Fruit fly (Drosophila melanogaster) whole organism, prepupa: Measurements from ENCODE around the gene Mst84B.

Experiments used
- Blimp-1 ChIP-seq: fragments of 200-800 bp; sonication (Bioruptor generic); optimal IDR thresholded peaks from 3 replicates; lab custom pipeline; 2017; ENCODE audit warnings: missing biosample characterization, missing genetic modification characterization, mild to moderate bottlenecking, moderate library complexity, missing genetic modification reagents
- CG11294 ChIP-seq: fragments of 200-800 bp; sonication (Bioruptor generic); IDR thresholded peaks from 2 replicates; pipeline ENCODE4 v1.3.6; 2022; ENCODE audit warnings: missing biosample characterization, missing genetic modification characterization
- CG11762 ChIP-seq: fragments of 200-800 bp; sonication (Bioruptor generic); optimal IDR thresholded peaks from 3 replicates; lab custom pipeline; 2016; ENCODE audit warnings: missing biosample characterization, missing genetic modification characterization; ENCODE audit not compliant: insufficient read depth
- CG15336 ChIP-seq: fragments of 200-800 bp; sonication (Bioruptor generic); IDR thresholded peaks from 2 replicates; pipeline ENCODE4 v1.3.6; 2022; ENCODE audit warnings: missing biosample characterization, missing genetic modification characterization
- CG1621 ChIP-seq: fragments of 200-800 bp; sonication (Bioruptor generic); optimal IDR thresholded peaks from 3 replicates; lab custom pipeline; 2018; ENCODE audit warnings: missing biosample characterization, mild to moderate bottlenecking, missing genetic modification characterization
- CG3032 ChIP-seq: fragments of 200-800 bp; optimal IDR thresholded peaks from 2 replicates; lab custom pipeline; 2019; ENCODE audit warnings: missing biosample characterization, mild to moderate bottlenecking, missing genetic modification characterization, moderate library complexity
- CG31627 ChIP-seq: fragments of 200-800 bp; sonication (Bioruptor generic); optimal IDR thresholded peaks from 3 replicates; lab custom pipeline; 2016; ENCODE audit warnings: missing biosample characterization, missing genetic modification characterization
- CG34406 ChIP-seq: fragments of 200-800 bp; sonication (Bioruptor generic); optimal IDR thresholded peaks from 3 replicates; lab custom pipeline; 2016; ENCODE audit warnings: missing biosample characterization, missing genetic modification characterization
- CG3919 ChIP-seq: fragments of 200-800 bp; sonication (Bioruptor generic); optimal IDR thresholded peaks from 3 replicates; lab custom pipeline; 2016; ENCODE audit warnings: missing biosample characterization, missing genetic modification characterization
- CG6163 ChIP-seq: fragments of 200-800 bp; sonication (Bioruptor generic); IDR thresholded peaks from 3 replicates; pipeline ENCODE4 v1.3.6; 2022; ENCODE audit warnings: missing biosample characterization, missing genetic modification characterization
- CG6276 ChIP-seq: fragments of 200-800 bp; sonication (Bioruptor generic); optimal IDR thresholded peaks from 2 replicates; lab custom pipeline; 2017; ENCODE audit warnings: missing biosample characterization, mild to moderate bottlenecking, missing genetic modification characterization
- CG6792 ChIP-seq: fragments of 200-800 bp; sonication (Bioruptor generic); optimal IDR thresholded peaks from 3 replicates; lab custom pipeline; 2016; ENCODE audit warnings: missing biosample characterization, missing genetic modification characterization
- CG6808 ChIP-seq: fragments of 200-800 bp; sonication (Bioruptor generic); optimal IDR thresholded peaks from 3 replicates; lab custom pipeline; 2017; ENCODE audit warnings: missing biosample characterization, missing genetic modification characterization, mild to moderate bottlenecking, moderate library complexity, missing genetic modification reagents
- CG7368 ChIP-seq: fragments of 200-800 bp; sonication (Bioruptor generic); optimal IDR thresholded peaks from 3 replicates; lab custom pipeline; 2016; ENCODE audit warnings: missing biosample characterization, missing genetic modification characterization
- CG8119 ChIP-seq: fragments of 200-800 bp; sonication (Bioruptor generic); IDR thresholded peaks from 3 replicates; pipeline ENCODE4 v1.3.6; 2022; ENCODE audit warnings: missing biosample characterization, missing genetic modification characterization
- CG8632 ChIP-seq: fragments of 200-800 bp; sonication (Bioruptor generic); optimal IDR thresholded peaks from 3 replicates; lab custom pipeline; 2016; ENCODE audit warnings: missing biosample characterization, missing genetic modification characterization
- CG9139 ChIP-seq: fragments of 200-800 bp; sonication (Bioruptor generic); optimal IDR thresholded peaks from 3 replicates; lab custom pipeline; 2017; ENCODE audit warnings: missing biosample characterization, mild to moderate bottlenecking, missing genetic modification characterization
- Eip75B ChIP-seq: fragments of 200-800 bp; sonication (Bioruptor generic); optimal IDR thresholded peaks from 3 replicates; lab custom pipeline; 2016; ENCODE audit warnings: missing biosample characterization, missing genetic modification characterization
- Eip78C ChIP-seq: fragments of 200-800 bp; sonication (Bioruptor generic); peaks from one replicate; lab custom pipeline; 2016; ENCODE audit warnings: missing biosample characterization, missing genetic modification characterization
- Eip93F ChIP-seq: fragments of 200-800 bp; sonication (Bioruptor generic); optimal IDR thresholded peaks from 2 replicates; lab custom pipeline; 2016; ENCODE audit warnings: missing biosample characterization, mild to moderate bottlenecking, missing genetic modification characterization
- Ets21C ChIP-seq: fragments of 200-800 bp; sonication (Bioruptor generic); optimal IDR thresholded peaks from 3 replicates; lab custom pipeline; 2016; ENCODE audit warnings: missing biosample characterization, missing genetic modification characterization
- Ets96B ChIP-seq: fragments of 200-800 bp; optimal IDR thresholded peaks from 2 replicates; lab custom pipeline; 2019; ENCODE audit warnings: missing biosample characterization, mild to moderate bottlenecking, missing genetic modification characterization, moderate library complexity
- Hr39 ChIP-seq: fragments of 200-800 bp; sonication (Bioruptor generic); optimal IDR thresholded peaks from 2 replicates; lab custom pipeline; 2016; ENCODE audit warnings: missing biosample characterization, missing genetic modification characterization
- Hr4 ChIP-seq: fragments of 200-800 bp; sonication (Bioruptor generic); optimal IDR thresholded peaks from 3 replicates; lab custom pipeline; 2016; ENCODE audit warnings: missing biosample characterization, missing genetic modification characterization
- Met ChIP-seq: fragments of 200-800 bp; sonication (Bioruptor generic); optimal IDR thresholded peaks from 3 replicates; lab custom pipeline; 2016; ENCODE audit warnings: missing biosample characterization, missing genetic modification characterization
- OdsH ChIP-seq: fragments of 200-800 bp; sonication (Bioruptor generic); optimal IDR thresholded peaks from 3 replicates; lab custom pipeline; 2016; ENCODE audit warnings: missing biosample characterization, missing genetic modification characterization
- Smox ChIP-seq: fragments of 200-800 bp; sonication (Bioruptor generic); optimal IDR thresholded peaks from 3 replicates; lab custom pipeline; 2016; ENCODE audit warnings: missing biosample characterization, missing genetic modification characterization
- Sox102F ChIP-seq: fragments of 200-800 bp; sonication (Bioruptor generic); optimal IDR thresholded peaks from 2 replicates; lab custom pipeline; 2016; ENCODE audit warnings: missing biosample characterization, mild to moderate bottlenecking, missing genetic modification characterization
- Sox14 ChIP-seq: fragments of 200-800 bp; sonication (Bioruptor generic); optimal IDR thresholded peaks from 3 replicates; lab custom pipeline; 2016; ENCODE audit warnings: missing biosample characterization, missing genetic modification characterization
- achi ChIP-seq: fragments of 200-800 bp; sonication (Bioruptor generic); optimal IDR thresholded peaks from 3 replicates; lab custom pipeline; 2016; ENCODE audit warnings: missing biosample characterization, missing genetic modification characterization
- cyc ChIP-seq: fragments of 200-800 bp; sonication (Bioruptor generic); optimal IDR thresholded peaks from 3 replicates; lab custom pipeline; 2016; ENCODE audit warnings: missing biosample characterization, missing genetic modification characterization
- dac ChIP-seq: fragments of 200-800 bp; sonication (Bioruptor generic); optimal IDR thresholded peaks from 2 replicates; lab custom pipeline; 2017; ENCODE audit warnings: missing biosample characterization, mild to moderate bottlenecking, missing genetic modification characterization
- dsx ChIP-seq: fragments of 200-800 bp; optimal IDR thresholded peaks from 3 replicates; lab custom pipeline; 2019; ENCODE audit warnings: missing biosample characterization, mild to moderate bottlenecking, missing genetic modification characterization, moderate library complexity; ENCODE audit not compliant: poor library complexity, severe bottlenecking
- esn ChIP-seq: fragments of 200-800 bp; sonication (Bioruptor generic); optimal IDR thresholded peaks from 2 replicates; lab custom pipeline; 2016; ENCODE audit warnings: missing biosample characterization, mild to moderate bottlenecking, missing genetic modification characterization, moderate library complexity
- fd59A ChIP-seq: fragments of 200-800 bp; sonication (Bioruptor generic); optimal IDR thresholded peaks from 2 replicates; lab custom pipeline; 2017; ENCODE audit warnings: missing biosample characterization, mild to moderate bottlenecking, missing genetic modification characterization, missing genetic modification reagents
- fd85E ChIP-seq: fragments of 200-800 bp; sonication (Bioruptor generic); optimal IDR thresholded peaks from 3 replicates; lab custom pipeline; 2016; ENCODE audit warnings: missing biosample characterization, missing genetic modification characterization
- fkh ChIP-seq: fragments of 200-800 bp; sonication (Bioruptor generic); optimal IDR thresholded peaks from 3 replicates; lab custom pipeline; 2017; ENCODE audit warnings: missing biosample characterization, mild to moderate bottlenecking, missing genetic modification characterization, moderate library complexity
- lz ChIP-seq: fragments of 200-800 bp; sonication (Bioruptor generic); optimal IDR thresholded peaks from 3 replicates; lab custom pipeline; 2016; ENCODE audit warnings: missing biosample characterization, missing genetic modification characterization
- salr ChIP-seq, 2 experiments: fragments of 200-800 bp; sonication (Bioruptor generic); optimal IDR thresholded peaks; 3 replicates each; lab custom pipeline; 2016 to 2018; ENCODE audit warnings: missing biosample characterization in 2 of 2, missing genetic modification characterization in 2 of 2, mild to moderate bottlenecking in 1 of 2
- ss ChIP-seq, 2 experiments: fragments of 200-800 bp; sonication (Bioruptor generic); optimal IDR thresholded peaks; 2 replicates in 1 of 2; 3 replicates in 1 of 2; lab custom pipeline; 2017 to 2018; ENCODE audit warnings: mild to moderate bottlenecking in 2 of 2, missing biosample characterization in 2 of 2, missing genetic modification characterization in 2 of 2, moderate library complexity in 1 of 2
- svp ChIP-seq: fragments of 200-800 bp; sonication (Bioruptor generic); peaks from one replicate; lab custom pipeline; 2016; ENCODE audit warnings: missing biosample characterization, missing genetic modification characterization
- topi ChIP-seq: fragments of 200-800 bp; sonication (Bioruptor generic); optimal IDR thresholded peaks from 3 replicates; lab custom pipeline; 2016; ENCODE audit warnings: missing biosample characterization, missing genetic modification characterization

Mst84B gene

DNA sequence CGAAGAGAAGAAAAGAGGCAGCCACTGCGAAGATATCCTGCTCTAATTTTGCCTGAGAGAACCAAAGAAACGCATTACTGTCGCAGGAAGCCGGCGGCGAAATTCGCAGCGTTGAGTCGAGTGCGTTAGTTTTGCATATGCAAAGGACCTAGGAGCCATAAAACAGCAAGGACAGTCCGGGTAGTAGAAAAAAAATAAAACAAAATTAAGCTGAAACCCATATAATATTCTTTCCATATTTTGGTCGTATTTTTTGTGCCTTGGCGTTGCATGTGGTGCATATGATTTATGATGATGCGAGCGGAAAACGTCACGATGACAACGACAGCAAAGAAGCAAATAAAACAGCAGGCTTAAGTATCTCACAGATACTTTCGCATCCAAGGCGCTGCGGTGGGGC, 28.3 kb upstream of the Mst84B start:
- no peak for TF ChIP-seq dac (GFP tag; lab: Kevin White, UChicago)
- no peak for TF ChIP-seq fkh (GFP tag; lab: Kevin White, UChicago)
- no peak for TF ChIP-seq cyc (GFP tag; lab: Kevin White, UChicago)
- no peak for TF ChIP-seq CG6163 (GFP tag; lab: Robert Waterston, UW)
- no peak for TF ChIP-seq Hr39 (GFP tag; lab: Kevin White, UChicago)
- TF ChIP-seq Smox = no peak
- no peak for TF ChIP-seq CG9139 (GFP tag; lab: Kevin White, UChicago)

DNA sequence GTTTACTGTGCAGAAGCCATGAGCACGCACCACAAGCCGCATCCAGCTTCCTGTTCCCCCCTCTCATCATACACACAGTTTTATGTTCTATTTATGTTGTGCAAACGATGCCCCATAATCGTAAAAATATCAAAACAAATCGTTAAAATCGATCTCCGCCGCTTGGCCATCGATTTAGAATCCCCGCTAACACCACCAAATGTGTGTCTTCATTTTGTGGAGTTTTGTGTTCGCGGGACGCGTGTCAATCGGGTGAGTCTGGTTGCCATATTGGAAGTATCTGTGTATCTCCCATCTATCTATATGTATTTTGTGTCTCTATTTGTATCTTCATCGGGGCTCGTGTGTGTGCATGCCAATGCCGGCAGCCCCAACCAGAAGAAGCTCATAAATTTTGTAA, 27.5 kb upstream of the Mst84B start:
- TF ChIP-seq CG9139 (GFP tag; lab: Kevin White, UChicago) = no peak
- TF ChIP-seq Sox14 = no peak
- no peak for TF ChIP-seq Ets96B
- no peak for TF ChIP-seq salr (GFP tag; optimal IDR thresholded peaks at IDR 0.05; lab: Kevin White, UChicago)

DNA sequence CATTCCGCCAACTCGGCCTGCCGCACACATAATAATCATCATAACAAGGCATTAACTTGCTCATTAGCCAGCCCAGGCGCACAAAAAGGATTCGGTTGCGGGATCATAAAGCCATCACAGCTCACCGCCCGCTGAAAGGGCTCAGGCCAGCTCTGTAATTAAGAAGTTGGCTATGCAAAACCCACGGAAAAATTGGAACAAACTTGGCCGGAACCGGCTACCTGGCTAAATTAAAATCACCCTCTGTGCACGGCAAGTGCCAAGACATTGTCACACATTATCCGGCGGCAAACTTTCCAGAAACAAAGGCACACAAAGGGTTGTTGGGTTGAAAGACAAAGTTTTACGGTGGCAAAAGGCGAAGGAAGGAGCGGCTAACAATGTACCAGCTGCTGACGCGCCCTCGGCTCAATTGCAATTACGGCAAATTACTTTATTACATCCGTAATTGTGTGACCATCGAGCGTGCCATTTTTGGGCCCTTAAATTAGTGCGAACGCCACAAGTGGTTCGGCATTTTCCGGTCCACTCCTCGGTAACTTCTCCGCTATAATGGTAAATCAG, 26.2 kb upstream of the Mst84B start:
- no peak for TF ChIP-seq fd85E (GFP tag; lab: Kevin White, UChicago)
- TF ChIP-seq Met (GFP tag; lab: Kevin White, UChicago) = no peak
- TF ChIP-seq CG3032 = no peak
- TF ChIP-seq CG6163 (GFP tag; lab: Robert Waterston, UW) = no peak
- TF ChIP-seq ss (GFP tag; optimal IDR thresholded peaks at IDR 0.05; lab: Kevin White, UChicago) = no peak
- TF ChIP-seq Ets21C (GFP tag; lab: Kevin White, UChicago) = no peak
- TF ChIP-seq Blimp-1 (GFP tag; lab: Kevin White, UChicago) = no peak
- no peak for TF ChIP-seq Eip75B (GFP tag; lab: Kevin White, UChicago)
- TF ChIP-seq Smox = no peak
- TF ChIP-seq Ets96B = no peak
- TF ChIP-seq CG34406 (GFP tag; lab: Kevin White, UChicago) = no peak
- no peak for TF ChIP-seq CG15336 (GFP tag; lab: Robert Waterston, UW)
- no peak for TF ChIP-seq CG11294
- TF ChIP-seq fkh (GFP tag; lab: Kevin White, UChicago) = no peak
- TF ChIP-seq CG8119 (GFP tag; lab: Robert Waterston, UW) = no peak
- no peak for TF ChIP-seq dsx (GFP tag; lab: Kevin White, UChicago)
- no peak for TF ChIP-seq CG11762 (GFP tag; lab: Kevin White, UChicago)
- no peak for TF ChIP-seq fd59A (GFP tag; lab: Kevin White, UChicago)
- no peak for TF ChIP-seq topi

DNA sequence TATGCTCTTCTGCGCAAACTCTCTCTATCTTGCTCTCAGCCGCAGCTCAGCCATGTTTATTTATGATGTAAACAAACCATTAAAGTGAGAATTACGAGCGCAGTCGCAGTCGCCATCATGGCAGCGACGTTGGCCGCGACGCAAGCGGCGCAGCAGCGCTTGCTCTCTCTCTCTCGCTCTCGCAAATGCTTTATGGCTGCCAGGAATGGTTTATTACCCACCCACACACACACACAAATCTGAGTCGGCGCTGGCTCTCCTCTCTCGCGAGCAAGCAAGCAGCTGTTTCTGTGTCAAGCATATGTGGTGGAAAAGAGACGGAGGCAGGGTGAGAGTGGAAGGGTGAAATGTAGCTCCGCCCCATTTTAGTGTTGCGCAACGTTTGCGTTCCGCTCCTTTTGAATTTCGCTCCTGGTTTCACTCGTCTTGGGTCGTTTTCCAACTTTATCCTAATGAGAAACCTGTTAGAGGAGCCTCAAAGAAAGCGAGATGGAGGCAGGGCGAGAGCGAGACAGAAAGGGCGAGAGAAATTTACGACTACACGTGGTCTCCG, 24.6 kb upstream of the Mst84B start:
- TF ChIP-seq lz (GFP tag; lab: Kevin White, UChicago) = peak; percentile 16
- TF ChIP-seq dac (GFP tag; lab: Kevin White, UChicago) = no peak
- peak; percentile 51 for TF ChIP-seq Eip75B (GFP tag; lab: Kevin White, UChicago)
- TF ChIP-seq CG8632 (GFP tag; lab: Kevin White, UChicago) = no peak
- peak; percentile 88 for TF ChIP-seq fkh (GFP tag; lab: Kevin White, UChicago)
- TF ChIP-seq ss (GFP tag; optimal IDR thresholded peaks at IDR 0.05; lab: Kevin White, UChicago) = peak; percentile 7 to 19
- peak in 1 of 2 experiments; percentile 21 for TF ChIP-seq salr (GFP tag; optimal IDR thresholded peaks at IDR 0.05; lab: Kevin White, UChicago)
- TF ChIP-seq CG6808 (GFP tag; lab: Kevin White, UChicago) = peak; percentile 4
- TF ChIP-seq dsx (GFP tag; lab: Kevin White, UChicago) = no peak
- peak; percentile 30 for TF ChIP-seq CG31627 (GFP tag; lab: Kevin White, UChicago)
- peak; percentile 48 for TF ChIP-seq esn (GFP tag; lab: Kevin White, UChicago)
- TF ChIP-seq fd85E (GFP tag; lab: Kevin White, UChicago) = no peak
- peak; percentile 25 for TF ChIP-seq achi (GFP tag; lab: Kevin White, UChicago)
- TF ChIP-seq CG3919 (GFP tag; lab: Kevin White, UChicago) = peak; percentile 57
- peak; percentile 76 for TF ChIP-seq svp (GFP tag; lab: Kevin White, UChicago)
- peak; percentile 24 for TF ChIP-seq Blimp-1 (GFP tag; lab: Kevin White, UChicago)
- TF ChIP-seq Eip93F = no peak
- no peak for TF ChIP-seq CG9139 (GFP tag; lab: Kevin White, UChicago)
- TF ChIP-seq OdsH (GFP tag; lab: Kevin White, UChicago) = peak; percentile 4
- no peak for TF ChIP-seq CG6276 (GFP tag; lab: Kevin White, UChicago)
- TF ChIP-seq Met (GFP tag; lab: Kevin White, UChicago) = peak; percentile 53
- TF ChIP-seq cyc (GFP tag; lab: Kevin White, UChicago) = peak; percentile 37
- peak; percentile 21 for TF ChIP-seq topi
- TF ChIP-seq CG6792 (GFP tag; lab: Kevin White, UChicago) = peak; percentile 8
- peak; percentile 19 for TF ChIP-seq CG1621 (tag; lab: Kevin White, UChicago)
- peak; percentile 24 for TF ChIP-seq CG7368 (GFP tag; lab: Kevin White, UChicago)
- TF ChIP-seq Smox = peak; percentile 13
- peak; percentile 72 for TF ChIP-seq Eip78C (GFP tag; lab: Kevin White, UChicago)
- peak; percentile 57 for TF ChIP-seq Sox102F (GFP tag; lab: Kevin White, UChicago)
- peak; percentile 14 for TF ChIP-seq Hr4 (GFP tag; lab: Kevin White, UChicago)
